Worm (Caenorhabditis elegans): ENCODE results near the gene C47E8.9.

The C47E8.9 gene

ce11 chrV:14660608-14661355, 2.3 kb upstream of the C47E8.9 start, which contains the start of gene srh-17 (continued):
- TF ChIP-seq sptf-1 (tag; optimal IDR thresholded peaks at IDR 0.05) (no peak), rnt-1 (tag; optimal IDR thresholded peaks at IDR 0.05) (no peak), hlh-4 (tag; optimal IDR thresholded peaks at IDR 0.05) (no peak), nhr-28 (tag; optimal IDR thresholded peaks at IDR 0.05) (no peak), ceh-88 (GFP tag; IDR thresholded peaks at IDR 0.05) (no peak), ceh-82 (tag; optimal IDR thresholded peaks at IDR 0.05) (no peak), snu-23 (GFP tag; optimal IDR thresholded peaks at IDR 0.05) (peak; percentile 64), elt-2 (tag; optimal IDR thresholded peaks at IDR 0.05) (no peak), nhr-20 (tag; optimal IDR thresholded peaks at IDR 0.05) (peak; percentile 78), C16A3.4 (tag; optimal IDR thresholded peaks at IDR 0.05) (no peak), fkh-10 (GFP tag; optimal IDR thresholded peaks at IDR 0.05) (no peak), nhr-11 (tag; optimal IDR thresholded peaks at IDR 0.05) (no peak), egl-27 (tag; optimal IDR thresholded peaks at IDR 0.05) (no peak), alr-1 (tag; optimal IDR thresholded peaks at IDR 0.05; ENCODE audit: borderline replicate concordance) (no peak), unc-130 (tag; optimal IDR thresholded peaks at IDR 0.05) (no peak), efl-1 (optimal IDR thresholded peaks at IDR 0.05) (no peak), efl-1 (GFP tag; optimal IDR thresholded peaks at IDR 0.05 in 1 of 2) (no peak), snpc-4 (tag; optimal IDR thresholded peaks at IDR 0.05) (no peak), aly-2 (tag; optimal IDR thresholded peaks at IDR 0.05) (no peak), ets-5 (GFP tag; IDR thresholded peaks at IDR 0.05) (no peak), nhr-237 (tag; optimal IDR thresholded peaks at IDR 0.05) (no peak), pag-3 (tag; optimal IDR thresholded peaks at IDR 0.05; ENCODE audit: borderline replicate concordance, insufficient read depth) (no peak), zag-1 (tag; optimal IDR thresholded peaks at IDR 0.05) (no peak), egl-13 (tag; optimal IDR thresholded peaks at IDR 0.05) (no peak), ceh-63 (GFP tag; optimal IDR thresholded peaks at IDR 0.05) (no peak), lin-14 (GFP tag; optimal IDR thresholded peaks at IDR 0.05) (peak; percentile 75), aha-1 (tag; optimal IDR thresholded peaks at IDR 0.05) (no peak), mab-9 (GFP tag; IDR thresholded peaks at IDR 0.05) (no peak), irx-1 (tag; optimal IDR thresholded peaks at IDR 0.05) (no peak), tlp-1 (tag; optimal IDR thresholded peaks at IDR 0.05) (no peak), fos-1 (tag; optimal IDR thresholded peaks at IDR 0.05) (no peak), dsc-1 (tag; optimal IDR thresholded peaks at IDR 0.05) (no peak), nhr-84 (tag; optimal IDR thresholded peaks at IDR 0.05) (no peak), lin-35 (GFP tag; optimal IDR thresholded peaks at IDR 0.05) (peak in 1 of 2 experiments; percentile 74), mdl-1 (tag; optimal IDR thresholded peaks at IDR 0.05) (peak in 1 of 2 experiments; percentile 87), Y116A8C.19 (tag; optimal IDR thresholded peaks at IDR 0.05; ENCODE audit: borderline replicate concordance) (no peak), lin-39 (tag; optimal IDR thresholded peaks at IDR 0.05) (no peak), nhr-19 (GFP tag; conservative IDR thresholded peaks at IDR 0.05) (peak; percentile 43), ztf-11 (tag; optimal IDR thresholded peaks at IDR 0.05) (no peak), hlh-17 (GFP tag; optimal IDR thresholded peaks at IDR 0.05; ENCODE audit: borderline replicate concordance) (no peak), C34B4.2 (tag; optimal IDR thresholded peaks at IDR 0.05) (no peak), nhr-47 (tag; optimal IDR thresholded peaks at IDR 0.05) (peak; percentile 49), zip-4 (GFP tag; optimal IDR thresholded peaks at IDR 0.05) (no peak), lsy-2 (tag; optimal IDR thresholded peaks at IDR 0.05) (peak in 1 of 2 experiments; percentile 37), jun-1 (tag; optimal IDR thresholded peaks at IDR 0.05) (no peak), lir-3 (tag; optimal IDR thresholded peaks at IDR 0.05; ENCODE audit: poor library complexity) (no peak), nhr-76 (tag; optimal IDR thresholded peaks at IDR 0.05) (no peak), grh-1 (GFP tag; IDR thresholded peaks at IDR 0.05) (peak; percentile 50; the same call in 1 of the 2 replicates), unc-62 (GFP tag; optimal IDR thresholded peaks at IDR 0.05) (no peak), elt-3 (tag; optimal IDR thresholded peaks at IDR 0.05) (peak in 5 of 6 experiments; percentile 21 to 95 (median 72)), ztf-4 (tag; optimal IDR thresholded peaks at IDR 0.05) (no peak)

All from whole organism, L1 larva.